Fruit fly (Drosophila melanogaster) whole organism, embryonic: ENCODE measurements around the gene CG3040.

Experiments
- Ada2b ChIP-seq: fragments of 200-800 bp; sonication (Bioruptor generic); IDR thresholded peaks from 2 replicates; pipeline ENCODE4 v1.3.6; 2022; ENCODE audit warnings: missing biosample characterization, missing genetic modification characterization
- Atf-2 ChIP-seq: fragments of 200-800 bp; sonication (Bioruptor generic); optimal IDR thresholded peaks from 2 replicates; lab custom pipeline; 2016; ENCODE audit warnings: missing biosample characterization, missing genetic modification characterization
- B-H1 ChIP-seq: fragments of 200-800 bp; sonication (Bioruptor generic); IDR thresholded peaks from 3 replicates; pipeline ENCODE4 v1.3.6; 2022; ENCODE audit warnings: missing biosample characterization, missing genetic modification characterization
- Bgb ChIP-seq: fragments of 200-800 bp; sonication (Bioruptor generic); IDR thresholded peaks from 2 replicates; pipeline ENCODE4 v1.3.6; 2022; ENCODE audit warnings: missing biosample characterization, missing genetic modification characterization; ENCODE audit not compliant: partially characterized antibody
- C15 ChIP-seq: fragments of 200-800 bp; sonication (Bioruptor generic); IDR thresholded peaks from 3 replicates; pipeline ENCODE4 v1.3.6; 2022; ENCODE audit warnings: missing biosample characterization, missing genetic modification characterization
- CG11723 ChIP-seq: fragments of 200-800 bp; sonication (Bioruptor generic); optimal IDR thresholded peaks from 2 replicates; lab custom pipeline; 2017; ENCODE audit warnings: missing biosample characterization, mild to moderate bottlenecking, missing genetic modification characterization
- CG12071 ChIP-seq: fragments of 200-800 bp; sonication (Bioruptor generic); optimal IDR thresholded peaks from 3 replicates; lab custom pipeline; 2018; ENCODE audit warnings: missing biosample characterization, mild to moderate bottlenecking, missing genetic modification characterization
- CG12659 ChIP-seq: fragments of 200-800 bp; sonication (Bioruptor generic); optimal IDR thresholded peaks from 3 replicates; lab custom pipeline; 2017; ENCODE audit warnings: mild to moderate bottlenecking, missing biosample characterization, missing genetic modification reagents, missing genetic modification characterization
- CG14965 ChIP-seq: fragments of 200-800 bp; sonication (Bioruptor generic); optimal IDR thresholded peaks from 2 replicates; lab custom pipeline; 2016; ENCODE audit warnings: missing biosample characterization, missing genetic modification characterization, borderline replicate concordance
- CG15073 ChIP-seq: fragments of 200-800 bp; sonication (Bioruptor generic); optimal IDR thresholded peaks from 2 replicates; lab custom pipeline; 2016; ENCODE audit warnings: missing biosample characterization, missing genetic modification characterization
- CG17186 ChIP-seq: fragments of 200-800 bp; sonication (Bioruptor generic); optimal IDR thresholded peaks from 3 replicates; lab custom pipeline; 2017; ENCODE audit warnings: missing biosample characterization, missing genetic modification reagents, missing genetic modification characterization
- CG17568 ChIP-seq: fragments of 200-800 bp; sonication (Bioruptor generic); optimal IDR thresholded peaks from 2 replicates; lab custom pipeline; 2018; ENCODE audit warnings: missing biosample characterization, mild to moderate bottlenecking, missing genetic modification characterization, moderate library complexity
- CG18764 ChIP-seq: fragments of 200-800 bp; sonication (Bioruptor generic); optimal IDR thresholded peaks from 3 replicates; lab custom pipeline; 2016; ENCODE audit warnings: missing biosample characterization, missing genetic modification characterization
- CG2712 ChIP-seq: fragments of 200-800 bp; optimal IDR thresholded peaks from 3 replicates; lab custom pipeline; 2019; ENCODE audit warnings: missing biosample characterization, mild to moderate bottlenecking, missing genetic modification characterization, moderate library complexity
- CG2875 ChIP-seq: fragments of 200-800 bp; sonication (Bioruptor generic); optimal IDR thresholded peaks from 2 replicates; lab custom pipeline; 2017; ENCODE audit warnings: missing biosample characterization, mild to moderate bottlenecking, missing genetic modification characterization, missing genetic modification reagents
- CG3281 ChIP-seq: fragments of 200-800 bp; sonication (Bioruptor generic); optimal IDR thresholded peaks from 3 replicates; lab custom pipeline; 2017; ENCODE audit warnings: missing biosample characterization, mild to moderate bottlenecking, missing genetic modification characterization
- CG33213 ChIP-seq: fragments of 200-800 bp; sonication (Bioruptor generic); optimal IDR thresholded peaks from 3 replicates; lab custom pipeline; 2016; ENCODE audit warnings: missing biosample characterization, missing genetic modification characterization
- CG6254 ChIP-seq: fragments of 200-800 bp; sonication (Bioruptor generic); optimal IDR thresholded peaks from 3 replicates; lab custom pipeline; 2017; ENCODE audit warnings: mild to moderate bottlenecking, missing biosample characterization, missing genetic modification reagents, missing genetic modification characterization
- CG6813 ChIP-seq: fragments of 200-800 bp; sonication (Bioruptor generic); optimal IDR thresholded peaks from 2 replicates; lab custom pipeline; 2017; ENCODE audit warnings: missing biosample characterization, missing genetic modification characterization, mild to moderate bottlenecking, moderate library complexity, missing genetic modification reagents
- CG7357 ChIP-seq: fragments of 200-800 bp; sonication (Bioruptor generic); IDR thresholded peaks from 3 replicates; pipeline ENCODE4 v1.3.6; 2022; ENCODE audit warnings: missing biosample characterization, missing genetic modification characterization
- CG7556 ChIP-seq: fragments of 200-800 bp; sonication (Bioruptor generic); optimal IDR thresholded peaks from 2 replicates; lab custom pipeline; 2017; ENCODE audit warnings: missing biosample characterization, mild to moderate bottlenecking, missing genetic modification characterization
- Dek ChIP-seq: fragments of 200-800 bp; sonication (Bioruptor generic); optimal IDR thresholded peaks from 3 replicates; lab custom pipeline; 2019; ENCODE audit warnings: missing biosample characterization, mild to moderate bottlenecking, missing genetic modification characterization, moderate library complexity
- Ets65A ChIP-seq: fragments of 200-800 bp; sonication (Bioruptor generic); peaks from one replicate; lab custom pipeline; 2016; ENCODE audit warnings: missing biosample characterization, missing genetic modification characterization
- Hsf ChIP-seq: fragments of 200-800 bp; sonication (Bioruptor generic); optimal IDR thresholded peaks from 3 replicates; lab custom pipeline; 2016; ENCODE audit warnings: missing biosample characterization, missing genetic modification characterization
- Mad ChIP-seq: fragments of 200-800 bp; sonication (Bioruptor generic); optimal IDR thresholded peaks from 2 replicates; lab custom pipeline; 2016; ENCODE audit warnings: missing biosample characterization, missing genetic modification characterization
- NFAT ChIP-seq: fragments of 200-800 bp; sonication (Bioruptor generic); IDR thresholded peaks from 2 replicates; pipeline ENCODE4 v1.3.6; 2022; ENCODE audit warnings: missing biosample characterization, missing genetic modification characterization
- Neu2 ChIP-seq: fragments of 200-800 bp; sonication (Bioruptor generic); optimal IDR thresholded peaks from 3 replicates; lab custom pipeline; 2016; ENCODE audit warnings: missing biosample characterization, missing genetic modification characterization, borderline replicate concordance
- NfI ChIP-seq: fragments of 200-800 bp; sonication (Bioruptor generic); optimal IDR thresholded peaks from 3 replicates; lab custom pipeline; 2018; ENCODE audit warnings: missing biosample characterization, mild to moderate bottlenecking, missing genetic modification characterization, moderate library complexity
- Spps ChIP-seq: fragments of 200-800 bp; sonication (Bioruptor generic); optimal IDR thresholded peaks from 2 replicates; lab custom pipeline; 2018; ENCODE audit warnings: missing biosample characterization, mild to moderate bottlenecking, missing genetic modification characterization
- abd-A ChIP-seq: fragments of 200-800 bp; sonication (Bioruptor generic); optimal IDR thresholded peaks from 3 replicates; lab custom pipeline; 2019; ENCODE audit warnings: missing biosample characterization, mild to moderate bottlenecking, missing genetic modification characterization, moderate library complexity
- al ChIP-seq: fragments of 200-800 bp; sonication (Bioruptor generic); IDR thresholded peaks from 2 replicates; pipeline ENCODE4 v1.3.6; 2022; ENCODE audit warnings: missing biosample characterization, missing genetic modification characterization
- aop ChIP-seq: fragments of 200-800 bp; sonication (Bioruptor generic); IDR thresholded peaks from 2 replicates; pipeline ENCODE4 v1.3.6; 2022; ENCODE audit warnings: missing biosample characterization, missing genetic modification characterization
- cas ChIP-seq: fragments of 200-800 bp; sonication (Bioruptor generic); IDR thresholded peaks from 2 replicates; pipeline ENCODE4 v1.3.6; 2022; ENCODE audit warnings: missing biosample characterization, missing genetic modification characterization
- crc ChIP-seq: fragments of 200-800 bp; sonication (Bioruptor generic); optimal IDR thresholded peaks from 2 replicates; lab custom pipeline; 2016; ENCODE audit warnings: missing biosample characterization, missing genetic modification characterization
- crol ChIP-seq: fragments of 200-800 bp; sonication (Bioruptor generic); IDR thresholded peaks from 2 replicates; pipeline ENCODE4 v1.3.6; 2022; ENCODE audit warnings: missing biosample characterization, missing genetic modification characterization
- disco-r ChIP-seq: fragments of 200-800 bp; sonication (Bioruptor generic); optimal IDR thresholded peaks from 2 replicates; lab custom pipeline; 2016; ENCODE audit warnings: missing biosample characterization, missing genetic modification characterization
- eve ChIP-seq, 2 experiments: fragments of >200 bp; optimal IDR thresholded peaks; 2 replicates each; lab custom pipeline; 2017; ENCODE audit warnings: missing biosample characterization in 2 of 2, missing genetic modification characterization in 2 of 2
- eyg ChIP-seq: fragments of 200-800 bp; sonication (Bioruptor generic); optimal IDR thresholded peaks from 3 replicates; lab custom pipeline; 2016; ENCODE audit warnings: missing biosample characterization, missing genetic modification characterization
- her ChIP-seq: fragments of 200-800 bp; sonication (Bioruptor generic); optimal IDR thresholded peaks from 2 replicates; lab custom pipeline; 2016; ENCODE audit warnings: missing biosample characterization, missing genetic modification characterization
- hth ChIP-seq: fragments of >200 bp; optimal IDR thresholded peaks from 2 replicates; lab custom pipeline; 2017; ENCODE audit warnings: inconsistent platforms
- jigr1 ChIP-seq: fragments of 200-800 bp; sonication (Bioruptor generic); IDR thresholded peaks from 3 replicates; pipeline ENCODE4 v1.3.6; 2022; ENCODE audit warnings: missing biosample characterization, missing genetic modification characterization
- jing ChIP-seq: fragments of 200-800 bp; sonication (Bioruptor generic); optimal IDR thresholded peaks from 2 replicates; lab custom pipeline; 2018; ENCODE audit warnings: missing biosample characterization, mild to moderate bottlenecking, missing genetic modification characterization
- kah ChIP-seq: fragments of 200-800 bp; sonication (Bioruptor generic); optimal IDR thresholded peaks from 2 replicates; lab custom pipeline; 2018; ENCODE audit warnings: missing biosample characterization, mild to moderate bottlenecking, missing genetic modification characterization
- pho ChIP-seq: fragments of 200-800 bp; sonication (Bioruptor generic); optimal IDR thresholded peaks from 2 replicates; lab custom pipeline; 2016; ENCODE audit warnings: missing biosample characterization, missing genetic modification characterization
- sima ChIP-seq: fragments of 200-800 bp; sonication (Bioruptor generic); optimal IDR thresholded peaks from 2 replicates; lab custom pipeline; 2016; ENCODE audit warnings: missing biosample characterization, missing genetic modification characterization
- slp2 ChIP-seq: fragments of 200-800 bp; sonication (Bioruptor generic); optimal IDR thresholded peaks from 2 replicates; lab custom pipeline; 2016; ENCODE audit warnings: missing biosample characterization, missing genetic modification characterization
- sqz ChIP-seq: fragments of 200-800 bp; sonication (Bioruptor generic); optimal IDR thresholded peaks from 3 replicates; lab custom pipeline; 2018; ENCODE audit warnings: missing biosample characterization, mild to moderate bottlenecking, missing genetic modification characterization
- twi ChIP-seq: fragments of 200-800 bp; optimal IDR thresholded peaks from 2 replicates; lab custom pipeline; 2019; ENCODE audit warnings: missing biosample characterization, mild to moderate bottlenecking, missing genetic modification characterization, moderate library complexity
- unc-4 ChIP-seq: fragments of 200-800 bp; sonication (Bioruptor generic); IDR thresholded peaks from 2 replicates; pipeline ENCODE4 v1.3.6; 2022; ENCODE audit warnings: missing biosample characterization, missing genetic modification characterization; ENCODE audit not compliant: partially characterized antibody
- yki ChIP-seq: fragments of >200 bp; optimal IDR thresholded peaks from 3 replicates; lab custom pipeline; 2018

The CG3040 gene

dm6 chrX:6969364-6970137, 3.6 kb downstream of the CG3040 start, which contains the start of gene CG4586 (continued):
- TF ChIP-seq Spps (tag; lab: Kevin White, UChicago) (peak; percentile 72), CG2712 (peak; percentile 93), CG11723 (peak; percentile 93), kah (peak; percentile 84), CG2875 (peak; percentile 93), CG12071 (GFP tag; lab: Kevin White, UChicago) (peak; percentile 99), CG3281 (GFP tag; lab: Kevin White, UChicago) (peak; percentile 98), CG17568 (GFP tag; lab: Kevin White, UChicago) (peak; percentile 96), CG15073 (GFP tag; lab: Kevin White, UChicago) (peak; percentile 67), crol (GFP tag; lab: Robert Waterston, UW) (0 out of 2 replicates have a peak, but pooled peaks have one; percentile 31), NFAT (GFP tag; lab: Robert Waterston, UW) (peak; percentile 91), eyg (GFP tag; lab: Kevin White, UChicago) (peak; percentile 95), Mad (GFP tag; lab: Kevin White, UChicago) (peak; percentile 94), sqz (GFP tag; lab: Kevin White, UChicago) (peak; percentile 85), NfI (GFP tag; lab: Kevin White, UChicago) (peak; percentile 95), CG12659 (GFP tag; lab: Kevin White, UChicago) (peak; percentile 96), aop (GFP tag; lab: Robert Waterston, UW) (peak; percentile 60), CG33213 (GFP tag; lab: Kevin White, UChicago) (peak; percentile 97), CG7357 (GFP tag; lab: Robert Waterston, UW) (peak; percentile 81), Ets65A (GFP tag; lab: Kevin White, UChicago) (peak; percentile 99), pho (GFP tag; lab: Kevin White, UChicago) (peak; percentile 93), yki (no peak), disco-r (GFP tag; lab: Kevin White, UChicago) (peak; percentile 94), CG6254 (GFP tag; lab: Kevin White, UChicago) (peak; percentile 94), jigr1 (GFP tag; lab: Robert Waterston, UW) (peak; percentile 51; the same call in 1 of the 3 replicates), Dek (tag; lab: Kevin White, UChicago) (peak; percentile 92), CG17186 (GFP tag; lab: Kevin White, UChicago) (peak; percentile 69), unc-4 (no peak), C15 (GFP tag; lab: Robert Waterston, UW) (peak; percentile 91), hth (no peak), Neu2 (GFP tag; lab: Kevin White, UChicago) (peak; percentile 62), jing (peak; percentile 82), Hsf (GFP tag; lab: Kevin White, UChicago) (peak; percentile 95), CG18764 (GFP tag; lab: Kevin White, UChicago) (peak; percentile 94), abd-A (tag; lab: Kevin White, UChicago) (peak; percentile 46), eve (GFP tag; optimal IDR thresholded peaks at IDR 0.05; lab: Kevin White, UChicago) (no peak), sima (GFP tag; lab: Kevin White, UChicago) (peak; percentile 89), Bgb (no peak), slp2 (peak; percentile 92), crc (GFP tag; lab: Kevin White, UChicago) (peak; percentile 94), Atf-2 (GFP tag; lab: Kevin White, UChicago) (peak; percentile 90), CG14965 (GFP tag; lab: Kevin White, UChicago) (peak; percentile 85), B-H1 (GFP tag; lab: Robert Waterston, UW) (peak; percentile 93), CG6813 (GFP tag; lab: Kevin White, UChicago) (peak; percentile 97), cas (GFP tag; lab: Robert Waterston, UW) (peak; percentile 89), al (GFP tag; lab: Robert Waterston, UW) (peak; percentile 85), CG7556 (peak; percentile 93), twi (tag; lab: Kevin White, UChicago) (peak; percentile 69), her (GFP tag; lab: Kevin White, UChicago) (peak; percentile 97), Ada2b (GFP tag; lab: Robert Waterston, UW) (peak; percentile 96)
